Worm (Caenorhabditis elegans) whole organism, midembryonic: ENCODE results near the gene wrt-10.

Source experiments
- T22C8.4 ChIP-seq: fragments of 200-800 bp; sonication (Bioruptor generic); IDR thresholded peaks from 2 replicates; pipeline ENCODE4 v1.3.6; 2022; ENCODE audit warnings: missing genetic modification characterization, missing compliant biosample characterization
- cog-1 ChIP-seq: sonication (generic microtip); optimal IDR thresholded peaks from 2 replicates; lab custom pipeline; 2016; ENCODE audit warnings: missing genetic modification characterization, missing compliant biosample characterization
- flt-1 ChIP-seq: fragments of 200-800 bp; sonication (Bioruptor generic); IDR thresholded peaks from 2 replicates; pipeline ENCODE4 v1.3.6; 2022; ENCODE audit warnings: missing genetic modification characterization, missing compliant biosample characterization
- klf-2 ChIP-seq: fragments of 200-800 bp; sonication (Bioruptor generic); conservative IDR thresholded peaks from 2 replicates; pipeline ENCODE4 v1.3.6; 2022; ENCODE audit warnings: missing genetic modification reagents, missing genetic modification characterization, missing compliant biosample characterization
- med-1 ChIP-seq: sonication (generic microtip); optimal IDR thresholded peaks from 2 replicates; lab custom pipeline; 2017; ENCODE audit warnings: missing genetic modification characterization, mild to moderate bottlenecking, missing compliant biosample characterization, antibody characterized with exemption, missing genetic modification reagents; ENCODE audit not compliant: insufficient read depth
- tab-1 ChIP-seq: fragments of 200-800 bp; sonication (Bioruptor generic); IDR thresholded peaks from 2 replicates; pipeline ENCODE4 v1.3.6; 2022; ENCODE audit warnings: missing genetic modification characterization, missing compliant biosample characterization
- ztf-23 ChIP-seq: fragments of 200-800 bp; sonication (Bioruptor generic); IDR thresholded peaks from 2 replicates; pipeline ENCODE4 v1.3.6; 2022; ENCODE audit warnings: missing genetic modification reagents, missing genetic modification characterization, missing compliant biosample characterization
- ztf-29 ChIP-seq: fragments of 200-800 bp; sonication (Bioruptor generic); IDR thresholded peaks from 2 replicates; pipeline ENCODE4 v1.3.6; 2022; ENCODE audit warnings: missing genetic modification reagents, missing genetic modification characterization, missing compliant biosample characterization

DNA sequence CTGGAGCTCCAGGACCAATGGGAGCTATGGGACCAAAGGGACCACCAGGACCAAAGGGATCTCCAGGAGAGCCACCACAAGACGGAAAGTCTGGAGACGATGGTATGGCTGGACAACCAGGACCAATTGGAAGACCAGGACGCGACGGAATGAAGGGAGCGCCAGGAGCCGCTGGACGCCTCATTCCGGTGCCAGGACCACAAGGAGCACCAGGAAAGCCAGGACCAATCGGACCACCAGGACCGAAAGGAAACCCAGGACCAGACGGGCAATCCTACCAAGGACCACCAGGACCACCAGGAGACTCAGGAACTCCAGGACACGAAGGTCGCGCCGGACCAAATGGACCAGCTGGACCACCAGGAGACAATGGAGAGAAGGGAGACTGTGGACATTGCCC lies 10.4 kb upstream of the wrt-10 start:
- no peak for TF ChIP-seq flt-1 (GFP tag; lab: Robert Waterston, UW)
- no peak for TF ChIP-seq cog-1 (tag; lab: Kevin White, UChicago)
- no peak for TF ChIP-seq tab-1 (GFP tag; lab: Robert Waterston, UW)
- TF ChIP-seq T22C8.4: no peak
- no peak for TF ChIP-seq ztf-29 (GFP tag; lab: Robert Waterston, UW)
- TF ChIP-seq klf-2 (GFP tag; lab: Robert Waterston, UW): no peak
- no peak for TF ChIP-seq ztf-23 (GFP tag; lab: Robert Waterston, UW)
- TF ChIP-seq med-1 (GFP tag; lab: Kevin White, UChicago): no peak
